Worm (Caenorhabditis elegans) whole organism, early embryonic: Measurements from ENCODE around the gene crh-2.

Source experiments
- B0310.2 ChIP-seq: sonication (generic microtip); optimal IDR thresholded peaks from 2 replicates; lab custom pipeline; 2016; ENCODE audit warnings: mild to moderate bottlenecking, missing genetic modification characterization, missing compliant biosample characterization
- aly-1 ChIP-seq: sonication (generic microtip); optimal IDR thresholded peaks from 2 replicates; lab custom pipeline; 2016; ENCODE audit warnings: missing genetic modification characterization, missing compliant biosample characterization
- ama-1 ChIP-seq: fragments of 150-350 bp; optimal IDR thresholded peaks from 2 replicates; lab custom pipeline; 2014
- flt-1 ChIP-seq: fragments of 200-800 bp; sonication (Bioruptor generic); IDR thresholded peaks from 2 replicates; pipeline ENCODE4 v1.3.6; 2022; ENCODE audit warnings: missing genetic modification characterization, missing compliant biosample characterization
- hmbx-1 ChIP-seq: sonication (generic microtip); optimal IDR thresholded peaks from 2 replicates; lab custom pipeline; 2016; ENCODE audit warnings: mild to moderate bottlenecking, missing genetic modification characterization, missing compliant biosample characterization
- scrt-1 ChIP-seq: fragments of 200-800 bp; sonication (Bioruptor generic); IDR thresholded peaks from 2 replicates; pipeline ENCODE4 v1.3.6; 2022; ENCODE audit warnings: missing genetic modification characterization, missing compliant biosample characterization
- tra-4 ChIP-seq: sonication (generic microtip); optimal IDR thresholded peaks from 2 replicates; lab custom pipeline; 2017; ENCODE audit warnings: missing genetic modification characterization, missing compliant biosample characterization

ce11 chrII:5177902-5178301 lies 9.5 kb downstream of the crh-2 start, which contains the start of gene C27D6.12:
- TF ChIP-seq ama-1 (lab: Kevin White, UChicago) (no peak), scrt-1 (GFP tag; lab: Robert Waterston, UW) (no peak), aly-1 (no peak), tra-4 (tag; lab: Kevin White, UChicago) (no peak), B0310.2 (tag; lab: Kevin White, UChicago) (no peak), hmbx-1 (tag; lab: Kevin White, UChicago) (no peak), flt-1 (no peak)
